Fruit fly (Drosophila melanogaster) whole organism, embryonic: ENCODE measurements around the gene CG14270.

Source experiments
- CG10267 ChIP-seq: fragments of 200-800 bp; sonication (Bioruptor generic); optimal IDR thresholded peaks from 2 replicates; lab custom pipeline; 2018; ENCODE audit warnings: missing biosample characterization, mild to moderate bottlenecking, missing genetic modification characterization, moderate library complexity
- CG10366 ChIP-seq: fragments of 200-800 bp; sonication (Bioruptor generic); IDR thresholded peaks from 2 replicates; pipeline ENCODE4 v1.3.6; 2022; ENCODE audit warnings: missing biosample characterization, missing genetic modification characterization
- CG10543 ChIP-seq: fragments of 200-800 bp; sonication (Bioruptor generic); optimal IDR thresholded peaks from 3 replicates; lab custom pipeline; 2017; ENCODE audit warnings: missing biosample characterization, mild to moderate bottlenecking, missing genetic modification characterization, moderate library complexity
- CG11504 ChIP-seq: fragments of 200-800 bp; sonication (Bioruptor generic); optimal IDR thresholded peaks from 3 replicates; lab custom pipeline; 2019; ENCODE audit warnings: missing biosample characterization, mild to moderate bottlenecking, missing genetic modification characterization, moderate library complexity
- CG12769 ChIP-seq: fragments of 200-800 bp; sonication (Bioruptor generic); optimal IDR thresholded peaks from 2 replicates; lab custom pipeline; 2019; ENCODE audit warnings: missing biosample characterization, mild to moderate bottlenecking, missing genetic modification characterization, moderate library complexity
- CG14441 ChIP-seq: fragments of 200-800 bp; sonication (Bioruptor generic); IDR thresholded peaks from 2 replicates; pipeline ENCODE4 v1.3.6; 2022; ENCODE audit warnings: missing biosample characterization, missing genetic modification characterization
- CG1792 ChIP-seq: fragments of 200-800 bp; sonication (Bioruptor generic); optimal IDR thresholded peaks from 2 replicates; lab custom pipeline; 2016; ENCODE audit warnings: missing biosample characterization, missing genetic modification characterization
- CG2678 ChIP-seq: fragments of 200-800 bp; sonication (Bioruptor generic); optimal IDR thresholded peaks from 3 replicates; lab custom pipeline; 2019; ENCODE audit warnings: missing biosample characterization, mild to moderate bottlenecking, missing genetic modification characterization, moderate library complexity
- CG30403 ChIP-seq: fragments of 200-800 bp; sonication (Bioruptor generic); optimal IDR thresholded peaks from 3 replicates; lab custom pipeline; 2016; ENCODE audit warnings: missing biosample characterization, missing genetic modification characterization
- CG31365 ChIP-seq: fragments of 200-800 bp; sonication (Bioruptor generic); optimal IDR thresholded peaks from 2 replicates; lab custom pipeline; 2018; ENCODE audit warnings: missing biosample characterization, mild to moderate bottlenecking, missing genetic modification characterization
- CG34376 ChIP-seq: fragments of 200-800 bp; sonication (Bioruptor generic); optimal IDR thresholded peaks from 2 replicates; lab custom pipeline; 2018; ENCODE audit warnings: missing biosample characterization, mild to moderate bottlenecking, missing genetic modification characterization
- CG6272 ChIP-seq: fragments of 200-800 bp; sonication (Bioruptor generic); IDR thresholded peaks from 2 replicates; pipeline ENCODE4 v1.3.6; 2022; ENCODE audit warnings: missing biosample characterization, missing genetic modification characterization
- CG7963 ChIP-seq: fragments of 200-800 bp; sonication (Bioruptor generic); IDR thresholded peaks from 3 replicates; pipeline ENCODE4 v1.3.6; 2022; ENCODE audit warnings: missing biosample characterization, missing genetic modification characterization; ENCODE audit not compliant: partially characterized antibody
- CG7987 ChIP-seq: fragments of 200-800 bp; sonication (Bioruptor generic); optimal IDR thresholded peaks from 2 replicates; lab custom pipeline; 2018; ENCODE audit warnings: missing biosample characterization, mild to moderate bottlenecking, missing genetic modification characterization, moderate library complexity
- CG8281 ChIP-seq: fragments of 200-800 bp; sonication (Bioruptor generic); optimal IDR thresholded peaks from 2 replicates; lab custom pipeline; 2018; ENCODE audit warnings: missing biosample characterization, mild to moderate bottlenecking, missing genetic modification characterization, moderate library complexity
- CG8290 ChIP-seq, 3 experiments: fragments of 200-800 bp; sonication (Bioruptor generic); optimal IDR thresholded peaks; 2 replicates each; lab custom pipeline; 2016 to 2019; ENCODE audit warnings: missing biosample characterization in 3 of 3, missing genetic modification characterization in 3 of 3, mild to moderate bottlenecking in 2 of 3, moderate library complexity in 1 of 3
- D ChIP-seq, 2 experiments: fragments of 200-800 bp in 1 of 2; fragments of >200 bp in 1 of 2; sonication (Bioruptor generic) in 1 of 2; optimal IDR thresholded peaks; 2 replicates in 1 of 2; 3 replicates in 1 of 2; lab custom pipeline; 2017; ENCODE audit warnings: mild to moderate bottlenecking in 1 of 2, missing biosample characterization in 1 of 2, missing genetic modification characterization in 1 of 2, missing genetic modification reagents in 1 of 2
- D19B ChIP-seq: fragments of 200-800 bp; sonication (Bioruptor generic); optimal IDR thresholded peaks from 2 replicates; lab custom pipeline; 2017; ENCODE audit warnings: missing biosample characterization, mild to moderate bottlenecking, missing genetic modification characterization
- Dbx ChIP-seq: fragments of 200-800 bp; sonication (Bioruptor generic); IDR thresholded peaks from 3 replicates; pipeline ENCODE4 v1.3.6; 2022; ENCODE audit warnings: missing biosample characterization, missing genetic modification characterization
- Deaf1 ChIP-seq: fragments of 200-800 bp; optimal IDR thresholded peaks from 3 replicates; lab custom pipeline; 2019; ENCODE audit warnings: missing biosample characterization, mild to moderate bottlenecking, missing genetic modification characterization, moderate library complexity
- Ets97D ChIP-seq: fragments of 200-800 bp; sonication (Bioruptor generic); optimal IDR thresholded peaks from 3 replicates; lab custom pipeline; 2016; ENCODE audit warnings: missing biosample characterization, missing genetic modification characterization
- Fer1 ChIP-seq: fragments of 200-800 bp; sonication (Bioruptor generic); optimal IDR thresholded peaks from 2 replicates; lab custom pipeline; 2017; ENCODE audit warnings: missing biosample characterization, mild to moderate bottlenecking, missing genetic modification characterization
- Med ChIP-seq: fragments of 200-800 bp; sonication (Bioruptor generic); peaks from one replicate; lab custom pipeline; 2016; ENCODE audit warnings: missing biosample characterization, missing genetic modification characterization, mild to moderate bottlenecking, inconsistent platforms, moderate library complexity
- Pdp1 ChIP-seq, 2 experiments: fragments of 200-800 bp; sonication (Bioruptor generic); optimal IDR thresholded peaks; 3 replicates each; lab custom pipeline; 2016; ENCODE audit warnings: missing biosample characterization in 2 of 2, missing genetic modification characterization in 2 of 2, mild to moderate bottlenecking in 1 of 2, moderate library complexity in 1 of 2
- chinmo ChIP-seq: fragments of 200-800 bp; sonication (Bioruptor generic); IDR thresholded peaks from 4 replicates; pipeline ENCODE4 v1.3.6; 2022; ENCODE audit warnings: missing biosample characterization, missing genetic modification characterization; ENCODE audit not compliant: partially characterized antibody
- cwo ChIP-seq: fragments of 200-800 bp; sonication (Bioruptor generic); optimal IDR thresholded peaks from 3 replicates; lab custom pipeline; 2017; ENCODE audit warnings: missing biosample characterization, missing genetic modification characterization, mild to moderate bottlenecking, moderate library complexity, missing genetic modification reagents
- dysf ChIP-seq: fragments of 200-800 bp; sonication (Bioruptor generic); IDR thresholded peaks from 3 replicates; pipeline ENCODE4 v1.3.6; 2022; ENCODE audit warnings: missing biosample characterization, missing genetic modification characterization
- exex ChIP-seq: fragments of 200-800 bp; sonication (Bioruptor generic); optimal IDR thresholded peaks from 4 replicates; lab custom pipeline; 2018; ENCODE audit warnings: missing biosample characterization, mild to moderate bottlenecking, missing genetic modification characterization, moderate library complexity
- gem ChIP-seq: fragments of 200-800 bp; sonication (Bioruptor generic); optimal IDR thresholded peaks from 2 replicates; lab custom pipeline; 2019; ENCODE audit warnings: missing biosample characterization, mild to moderate bottlenecking, missing genetic modification characterization, moderate library complexity
- grau ChIP-seq: fragments of 200-800 bp; optimal IDR thresholded peaks from 3 replicates; lab custom pipeline; 2019; ENCODE audit warnings: missing biosample characterization, mild to moderate bottlenecking, missing genetic modification characterization, moderate library complexity
- grn ChIP-seq: fragments of 200-800 bp; sonication (Bioruptor generic); optimal IDR thresholded peaks from 3 replicates; lab custom pipeline; 2017; ENCODE audit warnings: missing biosample characterization, missing genetic modification characterization
- lab ChIP-seq: fragments of 200-800 bp; sonication (Bioruptor generic); optimal IDR thresholded peaks from 3 replicates; lab custom pipeline; 2017; ENCODE audit warnings: missing biosample characterization, missing genetic modification characterization, mild to moderate bottlenecking, moderate library complexity, missing genetic modification reagents
- mirr ChIP-seq: fragments of 200-800 bp; sonication (Bioruptor generic); optimal IDR thresholded peaks from 3 replicates; lab custom pipeline; 2018; ENCODE audit warnings: missing biosample characterization, mild to moderate bottlenecking, missing genetic modification characterization
- nau ChIP-seq: fragments of 200-800 bp; sonication (Bioruptor generic); optimal IDR thresholded peaks from 3 replicates; lab custom pipeline; 2017; ENCODE audit warnings: missing biosample characterization, mild to moderate bottlenecking, missing genetic modification characterization, missing genetic modification reagents
- pho ChIP-seq: fragments of 200-800 bp; sonication (Bioruptor generic); optimal IDR thresholded peaks from 2 replicates; lab custom pipeline; 2016; ENCODE audit warnings: missing biosample characterization, missing genetic modification characterization
- pnt ChIP-seq: fragments of 200-800 bp; sonication (Bioruptor generic); optimal IDR thresholded peaks from 3 replicates; lab custom pipeline; 2016; ENCODE audit warnings: missing biosample characterization, missing genetic modification characterization
- prd ChIP-seq, 3 experiments: fragments of >200 bp in 2 of 3; fragments of 200-800 bp in 1 of 3; sonication (Bioruptor generic) in 1 of 3; optimal IDR thresholded peaks in 2 of 3; IDR thresholded peaks in 1 of 3; 2 replicates in 2 of 3; 3 replicates in 1 of 3; pipeline versions ENCODE4 v1.3.6 to Lab custom; 2017 to 2022; ENCODE audit warnings: missing biosample characterization in 1 of 3, missing genetic modification characterization in 1 of 3
- repo ChIP-seq: fragments of 200-800 bp; sonication (Bioruptor generic); optimal IDR thresholded peaks from 2 replicates; lab custom pipeline; 2016; ENCODE audit warnings: missing biosample characterization, missing genetic modification characterization
- row ChIP-seq: fragments of 200-800 bp; sonication (Bioruptor generic); IDR thresholded peaks from 3 replicates; pipeline ENCODE4 v1.3.6; 2022; ENCODE audit warnings: missing biosample characterization, missing genetic modification characterization
- sens ChIP-seq: fragments of 200-800 bp; sonication (Bioruptor generic); peaks from one replicate; lab custom pipeline; 2016; ENCODE audit warnings: missing biosample characterization, missing genetic modification characterization
- slbo ChIP-seq: fragments of 200-800 bp; sonication (Bioruptor generic); IDR thresholded peaks from 2 replicates; pipeline ENCODE4 v1.3.6; 2022; ENCODE audit warnings: missing biosample characterization, missing genetic modification characterization
- sr ChIP-seq: fragments of 200-800 bp; sonication (Bioruptor generic); IDR thresholded peaks from 3 replicates; pipeline ENCODE4 v1.3.6; 2022; ENCODE audit warnings: missing biosample characterization, missing genetic modification characterization
- stwl ChIP-seq: fragments of 200-800 bp; sonication (Bioruptor generic); optimal IDR thresholded peaks from 3 replicates; lab custom pipeline; 2018; ENCODE audit warnings: missing biosample characterization, mild to moderate bottlenecking, missing genetic modification characterization, moderate library complexity
- sug ChIP-seq: fragments of 200-800 bp; optimal IDR thresholded peaks from 2 replicates; lab custom pipeline; 2019; ENCODE audit warnings: missing biosample characterization, mild to moderate bottlenecking, missing genetic modification characterization, moderate library complexity

CG14270 gene

dm6 chrX:3443902-3444301 lies 41.3 kb downstream of the CG14270 start (continued):
- TF ChIP-seq pnt (GFP tag; lab: Kevin White, UChicago) (no peak), Ets97D (GFP tag; lab: Kevin White, UChicago) (no peak), stwl (no peak), CG6272 (GFP tag; lab: Robert Waterston, UW) (no peak), CG31365 (tag; lab: Kevin White, UChicago) (no peak), Fer1 (GFP tag; lab: Kevin White, UChicago) (no peak)
- TF ChIP-seq, all 482 proteins: peak for 9

dm6 chrX:3442543-3443207 lies 42.5 kb downstream of the CG14270 start:
- TF ChIP-seq exex (tag; lab: Kevin White, UChicago) (peak; percentile 42), CG11504 (tag; lab: Kevin White, UChicago) (peak; percentile 11), CG10366 (GFP tag; lab: Robert Waterston, UW) (no peak), CG7963 (GFP tag; lab: Robert Waterston, UW) (no peak), grau (tag; lab: Kevin White, UChicago) (peak; percentile 20), mirr (GFP tag; lab: Kevin White, UChicago) (peak; percentile 20), row (GFP tag; lab: Robert Waterston, UW) (0 out of 3 replicates have a peak, but pooled peaks have one; percentile 25), slbo (GFP tag; lab: Robert Waterston, UW) (peak; percentile 49), grn (GFP tag; lab: Kevin White, UChicago) (peak; percentile 10), CG30403 (GFP tag; lab: Kevin White, UChicago) (peak; percentile 15), sens (GFP tag; lab: Kevin White, UChicago) (peak; percentile 6), CG10543 (GFP tag; lab: Kevin White, UChicago) (peak; percentile 41), CG8290 (GFP tag; optimal IDR thresholded peaks at IDR 0.05; lab: Kevin White, UChicago) (no peak), CG8290 (tag; optimal IDR thresholded peaks at IDR 0.05; lab: Kevin White, UChicago) (peak in 1 of 2 experiments; percentile 5), Deaf1 (tag; lab: Kevin White, UChicago) (peak; percentile 6), CG2678 (peak; percentile 22), CG34376 (GFP tag; lab: Kevin White, UChicago) (peak; percentile 74), D19B (GFP tag; lab: Kevin White, UChicago) (peak; percentile 28), sug (tag; lab: Kevin White, UChicago) (peak; percentile 69), CG7987 (GFP tag; lab: Kevin White, UChicago) (peak; percentile 30), CG1792 (GFP tag; lab: Kevin White, UChicago) (no peak), Pdp1 (GFP tag; optimal IDR thresholded peaks at IDR 0.05; lab: Kevin White, UChicago) (peak in 1 of 2 experiments; percentile 92), gem (peak; percentile 23), pho (GFP tag; lab: Kevin White, UChicago) (no peak), dysf (GFP tag; lab: Robert Waterston, UW) (no peak), CG8281 (tag; lab: Kevin White, UChicago) (no peak), Med (GFP tag; lab: Kevin White, UChicago) (peak; percentile 25)

dm6 chrX:3440506-3440905 lies 44.7 kb downstream of the CG14270 start:
- TF ChIP-seq chinmo (GFP tag; lab: Robert Waterston, UW), result 0 out of 4 replicates have a peak, but pooled peaks have one; percentile 65
- peak; percentile 41 for TF ChIP-seq CG12769 (tag; lab: Kevin White, UChicago)
- TF ChIP-seq sr, result peak; percentile 82
- no peak for TF ChIP-seq CG8290 (GFP tag; optimal IDR thresholded peaks at IDR 0.05; lab: Kevin White, UChicago)
- peak in 1 of 2 experiments; percentile 43 for TF ChIP-seq CG8290 (tag; optimal IDR thresholded peaks at IDR 0.05; lab: Kevin White, UChicago)
- TF ChIP-seq lab (GFP tag; lab: Kevin White, UChicago), result peak; percentile 24
- TF ChIP-seq dysf (GFP tag; lab: Robert Waterston, UW), result 0 out of 3 replicates have a peak, but pooled peaks have one; percentile 8
- TF ChIP-seq repo (GFP tag; lab: Kevin White, UChicago), result no peak
- no peak for TF ChIP-seq prd (optimal IDR thresholded peaks at IDR 0.05; lab: Kevin White, UChicago)
- no peak for TF ChIP-seq prd (GFP tag; IDR thresholded peaks at IDR 0.05; lab: Robert Waterston, UW)
- TF ChIP-seq cwo (GFP tag; lab: Kevin White, UChicago), result peak; percentile 83
- TF ChIP-seq Dbx (GFP tag; lab: Robert Waterston, UW), result 0 out of 3 replicates have a peak, but pooled peaks have one; percentile 9
- TF ChIP-seq nau, result no peak
- 0 out of 2 replicates have a peak, but pooled peaks have one; percentile 18 for TF ChIP-seq CG14441 (GFP tag; lab: Robert Waterston, UW)
- peak in 1 of 2 experiments; percentile 3 for TF ChIP-seq Pdp1 (GFP tag; optimal IDR thresholded peaks at IDR 0.05; lab: Kevin White, UChicago)
- no peak for TF ChIP-seq CG10267
- no peak for TF ChIP-seq D (optimal IDR thresholded peaks at IDR 0.05; lab: Kevin White, UChicago)
- no peak for TF ChIP-seq D (GFP tag; optimal IDR thresholded peaks at IDR 0.05; lab: Kevin White, UChicago)
